Fruit fly (Drosophila melanogaster): Measurements from ENCODE around the gene fzo.

- TF ChIP-seq CG10348 (GFP tag; IDR thresholded peaks at IDR 0.05) (no peak), D1 (tag; optimal IDR thresholded peaks at IDR 0.05) (no peak), CG13204 (GFP tag; optimal IDR thresholded peaks at IDR 0.05) (no peak), CG8159 (tag; optimal IDR thresholded peaks at IDR 0.05) (no peak), CG12605 (GFP tag; IDR thresholded peaks at IDR 0.05) (no peak), rn (GFP tag; IDR thresholded peaks at IDR 0.05) (no peak), Snoo (tag; optimal IDR thresholded peaks at IDR 0.05) (no peak), CG8301 (tag; optimal IDR thresholded peaks at IDR 0.05) (no peak), CG32121 (GFP tag; IDR thresholded peaks at IDR 0.05) (no peak), CG14655 (GFP tag; optimal IDR thresholded peaks at IDR 0.05) (no peak)
Observed at dm6 chr3R:23225266-23225665, 21.4 kb upstream of the fzo start.

Data from whole organism, pupa.